Worm (Caenorhabditis elegans) whole organism, L2 larva: ENCODE results near the gene sre-3.

Experiments used
- C34F6.9 ChIP-seq: fragments of 150-350 bp; optimal IDR thresholded peaks from 2 replicates; lab custom pipeline; 2014; ENCODE audit warnings: missing biosample characterization, missing genetic modification characterization
- F13H6.1 ChIP-seq: sonication (generic microtip); optimal IDR thresholded peaks from 2 replicates; lab custom pipeline; 2016; ENCODE audit warnings: missing genetic modification characterization, missing compliant biosample characterization
- R02D3.7 ChIP-seq: fragments of 150-350 bp; optimal IDR thresholded peaks from 2 replicates; lab custom pipeline; 2014; ENCODE audit warnings: missing biosample characterization, missing genetic modification characterization
- Y55F3AM.14 ChIP-seq: fragments of 200-800 bp; sonication (Bioruptor generic); optimal IDR thresholded peaks from 2 replicates; lab custom pipeline; 2018; ENCODE audit warnings: mild to moderate bottlenecking, missing genetic modification characterization, missing compliant biosample characterization
- ama-1 ChIP-seq: fragments of 150-350 bp; optimal IDR thresholded peaks from 2 replicates; lab custom pipeline; 2018; ENCODE audit warnings: inconsistent platforms
- blmp-1 ChIP-seq: sonication (generic microtip); optimal IDR thresholded peaks from 2 replicates; lab custom pipeline; 2017; ENCODE audit warnings: missing genetic modification characterization, mild to moderate bottlenecking, missing compliant biosample characterization, antibody characterized with exemption, moderate library complexity; ENCODE audit not compliant: insufficient read depth
- ceh-16 ChIP-seq: fragments of 150-350 bp; optimal IDR thresholded peaks from 2 replicates; lab custom pipeline; 2014; ENCODE audit warnings: missing biosample characterization, missing genetic modification characterization
- ceh-82 ChIP-seq: fragments of 150-350 bp; optimal IDR thresholded peaks from 2 replicates; lab custom pipeline; 2014; ENCODE audit warnings: missing biosample characterization, missing genetic modification characterization
- crh-2 ChIP-seq: sonication (generic microtip); optimal IDR thresholded peaks from 2 replicates; lab custom pipeline; 2017; ENCODE audit warnings: missing biosample characterization, missing genetic modification characterization
- elt-1 ChIP-seq: fragments of 150-350 bp; optimal IDR thresholded peaks from 2 replicates; lab custom pipeline; 2014; ENCODE audit warnings: missing biosample characterization, missing genetic modification characterization
- elt-3 ChIP-seq: sonication (generic microtip); optimal IDR thresholded peaks from 2 replicates; lab custom pipeline; 2017; ENCODE audit warnings: missing biosample characterization, missing genetic modification characterization
- fos-1 ChIP-seq: fragments of 150-350 bp; optimal IDR thresholded peaks from 2 replicates; lab custom pipeline; 2014; ENCODE audit warnings: missing biosample characterization, missing genetic modification characterization
- gmeb-1 ChIP-seq: fragments of 150-350 bp; optimal IDR thresholded peaks from 2 replicates; lab custom pipeline; 2014; ENCODE audit warnings: missing biosample characterization, missing genetic modification characterization
- lin-11 ChIP-seq: fragments of 150-350 bp; sonication (generic microtip); optimal IDR thresholded peaks from 2 replicates; lab custom pipeline; 2014; ENCODE audit warnings: missing biosample characterization, missing genetic modification characterization, inconsistent platforms, mixed read lengths
- lin-13 ChIP-seq: fragments of 150-350 bp; optimal IDR thresholded peaks from 2 replicates; lab custom pipeline; 2014; ENCODE audit warnings: missing biosample characterization, missing genetic modification reagents, missing genetic modification characterization
- lsy-2 ChIP-seq, 2 experiments: fragments of 150-350 bp in 1 of 2; sonication (generic microtip) in 1 of 2; optimal IDR thresholded peaks; 2 replicates each; lab custom pipeline; 2014 to 2017; ENCODE audit warnings: missing biosample characterization in 2 of 2, missing genetic modification characterization in 2 of 2
- mbf-1 ChIP-seq: sonication (generic microtip); optimal IDR thresholded peaks from 2 replicates; lab custom pipeline; 2017; ENCODE audit warnings: missing biosample characterization, missing genetic modification characterization
- nhr-10 ChIP-seq: sonication (generic microtip); optimal IDR thresholded peaks from 2 replicates; lab custom pipeline; 2017; ENCODE audit warnings: missing biosample characterization, missing genetic modification characterization
- nhr-12 ChIP-seq: fragments of 150-350 bp; optimal IDR thresholded peaks from 2 replicates; lab custom pipeline; 2014; ENCODE audit warnings: missing biosample characterization, missing genetic modification characterization
- nhr-129 ChIP-seq: fragments of 150-350 bp; optimal IDR thresholded peaks from 2 replicates; lab custom pipeline; 2014; ENCODE audit warnings: missing biosample characterization, missing genetic modification characterization
- nhr-21 ChIP-seq: fragments of 150-350 bp; optimal IDR thresholded peaks from 2 replicates; lab custom pipeline; 2014; ENCODE audit warnings: missing biosample characterization, missing genetic modification characterization
- nhr-23 ChIP-seq: fragments of 150-350 bp; optimal IDR thresholded peaks from 2 replicates; lab custom pipeline; 2014; ENCODE audit warnings: missing biosample characterization, missing genetic modification reagents, missing genetic modification characterization
- nhr-237 ChIP-seq: fragments of 150-350 bp; optimal IDR thresholded peaks from 2 replicates; lab custom pipeline; 2014; ENCODE audit warnings: missing biosample characterization, missing genetic modification characterization
- nhr-6 ChIP-seq: fragments of 150-350 bp; optimal IDR thresholded peaks from 2 replicates; lab custom pipeline; 2014; ENCODE audit warnings: missing biosample characterization, missing genetic modification characterization
- sem-4 ChIP-seq: fragments of 150-350 bp; optimal IDR thresholded peaks from 2 replicates; lab custom pipeline; 2014; ENCODE audit warnings: missing biosample characterization, missing genetic modification reagents, missing genetic modification characterization
- skn-1 ChIP-seq: sonication (generic microtip); optimal IDR thresholded peaks from 2 replicates; lab custom pipeline; 2017; ENCODE audit warnings: missing biosample characterization, missing genetic modification characterization
- sma-3 ChIP-seq: sonication (generic microtip); optimal IDR thresholded peaks from 2 replicates; lab custom pipeline; 2016; ENCODE audit warnings: missing genetic modification reagents, missing genetic modification characterization, missing compliant biosample characterization
- sma-9 ChIP-seq, 2 experiments: fragments of 150-350 bp in 1 of 2; sonication (generic microtip) in 1 of 2; optimal IDR thresholded peaks; 2 replicates each; lab custom pipeline; 2014 to 2016; ENCODE audit warnings: missing genetic modification characterization in 2 of 2, mild to moderate bottlenecking in 1 of 2, missing biosample characterization in 1 of 2, missing compliant biosample characterization in 1 of 2, missing genetic modification reagents in 1 of 2, moderate library complexity in 1 of 2
- unc-39 ChIP-seq: fragments of 150-350 bp; optimal IDR thresholded peaks from 2 replicates; lab custom pipeline; 2014; ENCODE audit warnings: missing biosample characterization, missing genetic modification characterization
- unc-55 ChIP-seq: fragments of 150-350 bp; sonication (generic microtip); optimal IDR thresholded peaks from 3 replicates; lab custom pipeline; 2014; ENCODE audit warnings: missing biosample characterization, missing genetic modification reagents, missing genetic modification characterization
- unc-62 ChIP-seq: fragments of 150-350 bp; optimal IDR thresholded peaks from 2 replicates; lab custom pipeline; 2014; ENCODE audit warnings: missing biosample characterization, missing genetic modification reagents, missing genetic modification characterization
- zag-1 ChIP-seq: fragments of 150-350 bp; optimal IDR thresholded peaks from 2 replicates; lab custom pipeline; 2014; ENCODE audit warnings: missing biosample characterization, missing genetic modification characterization
- ztf-1 ChIP-seq: fragments of 200-800 bp; sonication (Bioruptor generic); conservative IDR thresholded peaks from 2 replicates; pipeline ENCODE4 v1.3.6; 2022; ENCODE audit warnings: missing genetic modification characterization, missing compliant biosample characterization
- ztf-11 ChIP-seq: sonication (generic microtip); optimal IDR thresholded peaks from 2 replicates; lab custom pipeline; 2017; ENCODE audit warnings: missing biosample characterization, missing genetic modification characterization
- ztf-4 ChIP-seq: fragments of 150-350 bp; optimal IDR thresholded peaks from 2 replicates; lab custom pipeline; 2014; ENCODE audit warnings: missing biosample characterization, missing genetic modification characterization

The sre-3 gene

ce11 chrII:7413764-7414163, 28.2 kb downstream of the sre-3 start:
- TF ChIP-seq F13H6.1 (tag; lab: Kevin White, UChicago) (no peak), ceh-82 (no peak), nhr-6 (tag; lab: Kevin White, UChicago) (no peak), unc-55 (GFP tag; lab: Kevin White, UChicago) (no peak), R02D3.7 (tag; lab: Kevin White, UChicago) (no peak), unc-62 (GFP tag; lab: Kevin White, UChicago) (no peak), blmp-1 (tag; lab: Kevin White, UChicago) (no peak), ztf-4 (no peak), sem-4 (tag; lab: Kevin White, UChicago) (no peak), nhr-129 (tag; lab: Kevin White, UChicago) (no peak), crh-2 (tag; lab: Kevin White, UChicago) (no peak), sma-9 (GFP tag; optimal IDR thresholded peaks at IDR 0.05; lab: Kevin White, UChicago) (no peak), sma-9 (tag; optimal IDR thresholded peaks at IDR 0.05; lab: Kevin White, UChicago) (no peak)
- TF ChIP-seq, all 48 proteins: peak for 0

- TF ChIP-seq nhr-237 (tag; lab: Kevin White, UChicago) (no peak), elt-1 (tag; lab: Kevin White, UChicago) (no peak), nhr-129 (tag; lab: Kevin White, UChicago) (peak; percentile 42), lin-13 (GFP tag; lab: Kevin White, UChicago) (no peak)
Observed at ce11 chrII:7419563-7419962, 34.0 kb downstream of the sre-3 start.

ce11 chrII:7420157-7420556, 34.6 kb downstream of the sre-3 start:
- peak; percentile 28 for TF ChIP-seq crh-2 (tag; lab: Kevin White, UChicago)
- peak; percentile 44 for TF ChIP-seq nhr-129 (tag; lab: Kevin White, UChicago)
- no peak for TF ChIP-seq nhr-12 (tag; lab: Kevin White, UChicago)
- TF ChIP-seq fos-1 (tag; lab: Kevin White, UChicago): no peak

- TF ChIP-seq nhr-129 (tag; lab: Kevin White, UChicago): peak; percentile 83
- TF ChIP-seq nhr-12 (tag; lab: Kevin White, UChicago): no peak
- no peak for TF ChIP-seq nhr-10 (tag; lab: Kevin White, UChicago)
- peak in 1 of 2 experiments; percentile 62 for TF ChIP-seq lsy-2 (tag; optimal IDR thresholded peaks at IDR 0.05; lab: Kevin White, UChicago)
- TF ChIP-seq ztf-4: no peak
- peak; percentile 38 for TF ChIP-seq crh-2 (tag; lab: Kevin White, UChicago)
- TF ChIP-seq sma-9 (GFP tag; optimal IDR thresholded peaks at IDR 0.05; lab: Kevin White, UChicago): peak; percentile 38
- TF ChIP-seq sma-9 (tag; optimal IDR thresholded peaks at IDR 0.05; lab: Kevin White, UChicago): no peak
- peak; percentile 27 for TF ChIP-seq fos-1 (tag; lab: Kevin White, UChicago)
- no peak for TF ChIP-seq ztf-1 (GFP tag; lab: Robert Waterston, UW)
- TF ChIP-seq, all 48 proteins: peak for 5
Observed at ce11 chrII:7420796-7421386, 35.3 kb downstream of the sre-3 start.

- no peak for TF ChIP-seq nhr-23 (tag; lab: Kevin White, UChicago)
- TF ChIP-seq C34F6.9 (tag; lab: Kevin White, UChicago): no peak
- TF ChIP-seq sma-9 (GFP tag; optimal IDR thresholded peaks at IDR 0.05; lab: Kevin White, UChicago): no peak
- TF ChIP-seq sma-9 (tag; optimal IDR thresholded peaks at IDR 0.05; lab: Kevin White, UChicago): no peak
- TF ChIP-seq lin-11 (tag; lab: Kevin White, UChicago): no peak
- TF ChIP-seq nhr-21: no peak
- TF ChIP-seq ama-1 (lab: Kevin White, UChicago): no peak
- no peak for TF ChIP-seq zag-1 (tag; lab: Kevin White, UChicago)
- TF ChIP-seq Y55F3AM.14 (GFP tag; lab: Kevin White, UChicago): no peak
- TF ChIP-seq blmp-1 (tag; lab: Kevin White, UChicago): no peak
- no peak for TF ChIP-seq ceh-16 (tag; lab: Kevin White, UChicago)
- TF ChIP-seq, all 48 proteins: peak for 0
Observed at ce11 chrII:7432327-7432726, 46.8 kb downstream of the sre-3 start, which contains the start of gene srd-54. Gene srd-54, plus strand, starts transcription at chrII:7432627.

- TF ChIP-seq unc-39 (no peak), F13H6.1 (tag; lab: Kevin White, UChicago) (no peak), skn-1 (no peak), ztf-11 (tag; lab: Kevin White, UChicago) (no peak), lsy-2 (tag; optimal IDR thresholded peaks at IDR 0.05; lab: Kevin White, UChicago) (no peak), elt-1 (tag; lab: Kevin White, UChicago) (no peak), elt-3 (no peak), blmp-1 (tag; lab: Kevin White, UChicago) (no peak), C34F6.9 (tag; lab: Kevin White, UChicago) (no peak), gmeb-1 (tag; lab: Kevin White, UChicago) (no peak), fos-1 (tag; lab: Kevin White, UChicago) (no peak), nhr-129 (tag; lab: Kevin White, UChicago) (no peak), sma-9 (GFP tag; optimal IDR thresholded peaks at IDR 0.05; lab: Kevin White, UChicago) (no peak), sma-9 (tag; optimal IDR thresholded peaks at IDR 0.05; lab: Kevin White, UChicago) (no peak), ztf-4 (no peak), mbf-1 (tag; lab: Kevin White, UChicago) (no peak), nhr-21 (no peak), sma-3 (GFP tag; lab: Kevin White, UChicago) (no peak), nhr-6 (tag; lab: Kevin White, UChicago) (no peak)
Observed at ce11 chrII:7434182-7434581, 48.6 kb downstream of the sre-3 start, which contains the start of gene kcc-3. Gene kcc-3, minus strand, starts transcription at chrII:7434282.
